Worm (Caenorhabditis elegans): ENCODE measurements around the gene B0361.9.

Gene B0361.9

DNA sequence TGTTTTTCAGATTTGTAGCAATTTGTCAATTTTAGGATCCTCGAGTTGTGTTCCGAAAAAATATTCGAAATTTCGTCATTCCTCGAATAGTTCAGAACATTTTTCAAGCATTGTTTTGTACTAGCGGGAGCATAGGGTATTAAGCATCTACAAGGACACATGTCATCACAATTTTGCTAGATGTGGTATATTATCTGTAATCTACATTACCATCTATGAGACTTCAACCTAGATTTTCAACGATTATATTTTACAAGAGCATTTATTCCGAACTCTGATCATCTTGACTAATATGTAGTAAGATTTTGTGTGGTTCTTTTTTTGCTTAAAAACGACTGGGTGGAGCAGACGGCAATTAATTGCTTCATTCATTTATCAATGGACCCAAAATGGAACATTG, 36.4 kb downstream of the B0361.9 start:
- TF ChIP-seq sem-2 (GFP tag; optimal IDR thresholded peaks at IDR 0.05) (no peak), cnd-1 (tag; optimal IDR thresholded peaks at IDR 0.05) (no peak), mls-2 (tag; optimal IDR thresholded peaks at IDR 0.05) (no peak), snpc-4 (tag; optimal IDR thresholded peaks at IDR 0.05) (no peak), nhr-12 (tag; optimal IDR thresholded peaks at IDR 0.05) (no peak), lsy-2 (tag; optimal IDR thresholded peaks at IDR 0.05) (no peak), bed-3 (GFP tag; optimal IDR thresholded peaks at IDR 0.05) (no peak), lin-13 (tag; optimal IDR thresholded peaks at IDR 0.05) (no peak), elt-3 (tag; optimal IDR thresholded peaks at IDR 0.05) (no peak), ztf-11 (tag; optimal IDR thresholded peaks at IDR 0.05) (no peak), nhr-237 (tag; optimal IDR thresholded peaks at IDR 0.05) (no peak), blmp-1 (tag; optimal IDR thresholded peaks at IDR 0.05) (no peak), ceh-43 (GFP tag; optimal IDR thresholded peaks at IDR 0.05) (no peak), mep-1 (tag; optimal IDR thresholded peaks at IDR 0.05) (no peak), flh-1 (GFP tag; optimal IDR thresholded peaks at IDR 0.05) (no peak)

DNA sequence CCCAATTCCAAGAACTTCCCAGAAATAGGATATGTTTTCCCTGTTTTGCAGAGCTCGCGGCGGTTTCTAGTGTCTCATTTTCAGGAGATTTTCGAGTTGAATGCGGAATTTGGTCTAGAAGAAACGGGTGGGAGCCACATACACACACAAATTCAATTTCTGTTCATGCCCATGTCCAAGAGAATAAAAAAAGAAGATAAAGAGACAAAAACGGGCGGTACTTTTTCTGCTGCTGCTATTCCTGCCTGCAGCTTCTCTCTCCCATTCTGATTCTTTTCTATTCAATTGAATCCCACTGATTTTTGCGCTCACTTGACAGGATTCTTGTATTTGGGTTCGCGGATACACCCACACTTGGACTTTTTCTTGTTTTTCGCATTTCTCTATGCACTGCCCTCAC, 36.8 kb downstream of the B0361.9 start:
- no peak for TF ChIP-seq ceh-43 (GFP tag; optimal IDR thresholded peaks at IDR 0.05)
- TF ChIP-seq nhr-28 (tag; optimal IDR thresholded peaks at IDR 0.05): no peak
- no peak for TF ChIP-seq lin-32 (GFP tag; optimal IDR thresholded peaks at IDR 0.05)
- no peak for TF ChIP-seq unc-39 (tag; optimal IDR thresholded peaks at IDR 0.05)
- peak; percentile 34 for TF ChIP-seq ces-1 (GFP tag; optimal IDR thresholded peaks at IDR 0.05)
- no peak for TF ChIP-seq hlh-1 (tag; optimal IDR thresholded peaks at IDR 0.05)
- TF ChIP-seq elt-3 (tag; optimal IDR thresholded peaks at IDR 0.05): no peak

DNA sequence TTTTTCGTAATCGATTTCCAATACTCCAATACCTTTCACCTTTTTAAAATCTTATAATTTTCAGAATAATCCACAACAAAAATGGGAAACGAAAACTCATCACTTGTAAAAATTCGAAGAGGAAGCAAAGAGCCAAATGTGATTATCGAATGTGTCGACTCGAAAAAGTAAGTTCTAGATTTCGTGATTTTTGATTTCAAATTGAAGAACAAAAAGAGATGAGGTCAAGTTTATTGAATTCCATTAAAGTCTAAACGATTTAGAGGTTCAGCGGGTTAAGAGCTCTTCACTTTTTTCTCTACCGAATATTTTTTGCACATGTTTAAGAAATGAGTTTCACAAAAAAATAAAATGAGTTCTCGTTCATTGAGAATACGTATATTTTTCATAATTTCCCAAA, 40.5 kb downstream of the B0361.9 start, which contains the start of gene B0361.4:
B0361.4 (plus strand) TSS at position 61 of the 400 bp plus-strand sequence.
- TF ChIP-seq elt-1 (tag; optimal IDR thresholded peaks at IDR 0.05; ENCODE audit: borderline replicate concordance, insufficient read depth) (no peak), lsy-2 (tag; optimal IDR thresholded peaks at IDR 0.05) (no peak), mls-2 (tag; optimal IDR thresholded peaks at IDR 0.05) (no peak), mab-5 (tag; optimal IDR thresholded peaks at IDR 0.05) (no peak), sem-2 (GFP tag; optimal IDR thresholded peaks at IDR 0.05) (no peak), M03D4.4 (tag; optimal IDR thresholded peaks at IDR 0.05) (no peak), nhr-12 (tag; optimal IDR thresholded peaks at IDR 0.05) (no peak), unc-39 (tag; optimal IDR thresholded peaks at IDR 0.05) (no peak), tbx-8 (GFP tag; optimal IDR thresholded peaks at IDR 0.05) (no peak), ceh-39 (tag; optimal IDR thresholded peaks at IDR 0.05) (no peak), blmp-1 (tag; optimal IDR thresholded peaks at IDR 0.05) (no peak)

DNA sequence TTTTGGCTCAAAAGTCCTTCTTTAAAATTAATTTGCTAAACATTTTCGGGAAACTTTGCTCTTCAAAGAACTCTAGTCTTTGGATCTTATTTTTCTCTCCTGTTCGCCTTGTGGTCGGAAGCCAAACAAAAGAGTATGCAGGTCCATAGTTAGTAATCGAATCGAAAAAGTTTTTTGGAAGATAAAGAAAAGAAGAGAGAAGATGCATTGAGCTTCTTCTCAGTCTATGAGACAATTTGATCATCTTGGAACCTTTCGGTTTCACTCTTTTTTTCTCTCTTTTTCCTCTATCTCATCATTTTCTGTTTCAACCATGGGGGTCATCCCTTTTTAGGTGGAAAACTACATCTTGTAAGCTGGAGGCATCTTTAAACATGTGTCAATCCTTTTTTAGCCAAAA, 45.8 kb downstream of the B0361.9 start:
- no peak for TF ChIP-seq pha-4 (tag; optimal IDR thresholded peaks at IDR 0.05)
- TF ChIP-seq ces-1 (GFP tag; optimal IDR thresholded peaks at IDR 0.05): peak; percentile 81
